Worm (Caenorhabditis elegans): ENCODE data around the gene T22B2.2.

DNA sequence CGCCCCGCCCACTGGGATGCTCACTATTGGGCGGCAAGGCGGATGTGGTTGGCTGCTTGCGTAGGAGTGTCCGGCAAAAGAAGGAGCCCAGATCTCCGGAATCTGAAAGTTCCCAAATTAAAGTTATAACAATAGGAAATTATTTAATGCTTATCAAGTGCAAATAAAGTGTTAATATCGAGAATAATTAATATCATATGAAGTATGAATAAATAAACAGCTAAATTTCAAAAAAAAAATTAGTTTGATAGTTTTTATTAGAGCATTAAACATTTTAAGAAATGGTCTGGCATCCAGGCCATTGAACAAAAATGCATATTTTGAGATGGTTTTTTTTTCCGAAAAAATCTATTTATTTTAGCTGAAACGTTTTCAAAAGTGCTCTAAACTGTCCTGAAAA, 46.8 kb upstream of the T22B2.2 start, which contains the start of gene lim-4:
- TF ChIP-seq flt-1 (GFP tag; IDR thresholded peaks at IDR 0.05), result no peak
- TF ChIP-seq ztf-23 (GFP tag; IDR thresholded peaks at IDR 0.05), result no peak
- no peak for TF ChIP-seq T22C8.4 (GFP tag; IDR thresholded peaks at IDR 0.05)
- TF ChIP-seq tab-1 (GFP tag; IDR thresholded peaks at IDR 0.05), result no peak
- TF ChIP-seq cog-1 (tag; optimal IDR thresholded peaks at IDR 0.05), result no peak
- TF ChIP-seq klf-2 (GFP tag; conservative IDR thresholded peaks at IDR 0.05), result no peak
- no peak for TF ChIP-seq ztf-29 (GFP tag; IDR thresholded peaks at IDR 0.05)
